Worm (Caenorhabditis elegans) whole organism, L3 larva: ENCODE results near the gene hmgr-1.

Experiments
- R02D3.7 ChIP-seq: fragments of 150-350 bp; optimal IDR thresholded peaks from 2 replicates; lab custom pipeline; 2014; ENCODE audit warnings: missing biosample characterization, missing genetic modification characterization
- ZK546.5 ChIP-seq: sonication (generic microtip); optimal IDR thresholded peaks from 2 replicates; lab custom pipeline; 2017; ENCODE audit warnings: missing biosample characterization, missing genetic modification characterization
- ceh-82 ChIP-seq: fragments of 150-350 bp; optimal IDR thresholded peaks from 2 replicates; lab custom pipeline; 2014; ENCODE audit warnings: missing biosample characterization, missing genetic modification characterization
- ceh-9 ChIP-seq: sonication (generic microtip); optimal IDR thresholded peaks from 2 replicates; lab custom pipeline; 2018; ENCODE audit warnings: missing biosample characterization, missing genetic modification characterization
- daf-12 ChIP-seq: fragments of 150-350 bp; optimal IDR thresholded peaks from 2 replicates; lab custom pipeline; 2014; ENCODE audit warnings: missing biosample characterization, missing genetic modification reagents, missing genetic modification characterization
- egl-27 ChIP-seq: sonication (generic microtip); optimal IDR thresholded peaks from 4 replicates; lab custom pipeline; 2017; ENCODE audit warnings: missing biosample characterization, missing genetic modification reagents, missing genetic modification characterization
- egl-5 ChIP-seq: fragments of 150-350 bp; optimal IDR thresholded peaks from 2 replicates; lab custom pipeline; 2017; ENCODE audit warnings: missing biosample characterization, missing genetic modification reagents, missing genetic modification characterization, inconsistent platforms
- elt-1 ChIP-seq: fragments of 150-350 bp; optimal IDR thresholded peaks from 2 replicates; lab custom pipeline; 2014; ENCODE audit warnings: missing biosample characterization, missing genetic modification characterization
- elt-2 ChIP-seq: sonication (generic microtip); optimal IDR thresholded peaks from 2 replicates; lab custom pipeline; 2016; ENCODE audit warnings: missing genetic modification reagents, mild to moderate bottlenecking, missing genetic modification characterization, missing compliant biosample characterization
- elt-3 ChIP-seq, 3 experiments: fragments of 150-350 bp in 1 of 3; sonication (generic microtip) in 2 of 3; optimal IDR thresholded peaks; 2 replicates in 2 of 3; 4 replicates in 1 of 3; lab custom pipeline; 2014 to 2017; ENCODE audit warnings: missing biosample characterization in 3 of 3, missing genetic modification characterization in 3 of 3
- fkh-2 ChIP-seq: fragments of 150-350 bp; optimal IDR thresholded peaks from 2 replicates; lab custom pipeline; 2014; ENCODE audit warnings: missing biosample characterization, missing genetic modification reagents, missing genetic modification characterization
- hmg-11 ChIP-seq: sonication (generic microtip); optimal IDR thresholded peaks from 2 replicates; lab custom pipeline; 2016; ENCODE audit warnings: missing genetic modification characterization, missing compliant biosample characterization
- lsy-12 ChIP-seq: sonication (generic microtip); optimal IDR thresholded peaks from 2 replicates; lab custom pipeline; 2016; ENCODE audit warnings: mild to moderate bottlenecking, missing genetic modification characterization, missing compliant biosample characterization
- nhr-11 ChIP-seq: fragments of 150-350 bp; optimal IDR thresholded peaks from 2 replicates; lab custom pipeline; 2014; ENCODE audit warnings: missing biosample characterization, missing genetic modification characterization
- nhr-12 ChIP-seq: fragments of 150-350 bp; optimal IDR thresholded peaks from 2 replicates; lab custom pipeline; 2014; ENCODE audit warnings: missing biosample characterization, missing genetic modification characterization
- nhr-237 ChIP-seq: fragments of 150-350 bp; optimal IDR thresholded peaks from 2 replicates; lab custom pipeline; 2014; ENCODE audit warnings: missing biosample characterization, missing genetic modification characterization
- nhr-25 ChIP-seq: sonication (generic microtip); optimal IDR thresholded peaks from 2 replicates; lab custom pipeline; 2017; ENCODE audit warnings: missing biosample characterization, missing genetic modification characterization
- nhr-28 ChIP-seq: fragments of 150-350 bp; optimal IDR thresholded peaks from 2 replicates; lab custom pipeline; 2014; ENCODE audit warnings: missing biosample characterization, missing genetic modification characterization
- nhr-43 ChIP-seq: sonication (generic microtip); optimal IDR thresholded peaks from 2 replicates; lab custom pipeline; 2016; ENCODE audit warnings: mild to moderate bottlenecking, missing genetic modification characterization, missing compliant biosample characterization; ENCODE audit not compliant: poor library complexity, severe bottlenecking
- nhr-76 ChIP-seq: fragments of 150-350 bp; sonication (generic microtip); optimal IDR thresholded peaks from 5 replicates; lab custom pipeline; 2014; ENCODE audit warnings: missing biosample characterization, missing genetic modification characterization
- nhr-77 ChIP-seq: fragments of 150-350 bp; optimal IDR thresholded peaks from 2 replicates; lab custom pipeline; 2014; ENCODE audit warnings: missing biosample characterization, missing genetic modification characterization
- pha-4 ChIP-seq: fragments of 150-350 bp; optimal IDR thresholded peaks from 2 replicates; lab custom pipeline; 2014; ENCODE audit warnings: missing biosample characterization, missing genetic modification reagents, missing genetic modification characterization
- pqm-1 ChIP-seq: fragments of 150-350 bp; optimal IDR thresholded peaks from 2 replicates; lab custom pipeline; 2017; ENCODE audit warnings: missing biosample characterization, missing genetic modification characterization, inconsistent platforms
- sea-2 ChIP-seq: fragments of 150-350 bp; sonication (generic microtip); optimal IDR thresholded peaks from 4 replicates; lab custom pipeline; 2014; ENCODE audit warnings: missing biosample characterization, missing genetic modification reagents, missing genetic modification characterization
- skn-1 ChIP-seq: fragments of 150-350 bp; optimal IDR thresholded peaks from 2 replicates; lab custom pipeline; 2014; ENCODE audit warnings: missing biosample characterization, missing genetic modification characterization
- unc-39 ChIP-seq: sonication (generic microtip); optimal IDR thresholded peaks from 4 replicates; lab custom pipeline; 2017; ENCODE audit warnings: missing biosample characterization, missing genetic modification characterization
- unc-62 ChIP-seq: fragments of 150-350 bp; sonication (generic microtip); optimal IDR thresholded peaks from 4 replicates; lab custom pipeline; 2014; ENCODE audit warnings: missing biosample characterization, missing genetic modification reagents, missing genetic modification characterization
- ztf-11 ChIP-seq: fragments of 150-350 bp; optimal IDR thresholded peaks from 2 replicates; lab custom pipeline; 2014; ENCODE audit warnings: missing biosample characterization, missing genetic modification characterization

The hmgr-1 gene

DNA sequence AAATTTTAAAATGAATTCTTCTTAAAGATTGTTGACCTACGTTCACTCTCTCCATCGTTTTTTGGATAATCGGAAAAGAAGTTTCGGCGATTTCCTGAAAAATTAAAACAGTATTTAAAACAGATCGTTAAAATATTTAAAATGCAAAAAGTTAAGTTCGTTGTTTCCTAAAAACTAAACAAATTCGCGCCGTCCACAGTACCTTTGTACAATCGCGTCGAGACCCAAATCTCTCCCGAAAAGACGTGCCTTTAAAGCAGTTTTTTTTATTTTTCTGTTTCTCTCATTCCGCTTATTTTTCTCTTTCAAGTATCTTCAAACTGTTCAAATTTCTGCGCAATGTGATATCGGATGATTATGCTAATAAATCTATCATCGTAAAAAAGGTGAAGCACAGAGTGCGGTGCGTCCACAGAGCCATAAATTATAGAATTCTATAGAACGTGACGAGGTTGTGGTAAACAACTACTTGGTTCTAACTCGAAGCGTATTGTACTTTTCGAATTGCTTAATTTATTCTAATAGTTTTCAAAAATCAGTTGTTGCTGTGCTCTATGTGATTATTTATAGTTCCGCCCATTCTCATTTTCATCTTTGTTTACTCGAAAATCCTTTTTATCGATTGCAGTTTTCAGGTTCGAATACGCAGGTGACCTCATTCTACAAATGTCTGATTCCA lies 48.5 kb upstream of the hmgr-1 start, which contains the start of the genes F56C9.6 and F56C9.3:
Gene F56C9.6 (minus strand): TSS at position 112 of the 679 bp plus-strand sequence.
Gene F56C9.3 (plus strand): TSS at position 629 of the 679 bp plus-strand sequence.
- TF ChIP-seq nhr-237 (no peak), elt-3 (tag; optimal IDR thresholded peaks at IDR 0.05; lab: Kevin White, UChicago) (no peak), skn-1 (tag; lab: Kevin White, UChicago) (no peak), nhr-43 (no peak), ceh-82 (tag; lab: Kevin White, UChicago) (no peak), R02D3.7 (tag; lab: Kevin White, UChicago) (no peak), nhr-25 (no peak), nhr-12 (tag; lab: Kevin White, UChicago) (no peak), pha-4 (tag; lab: Kevin White, UChicago) (no peak), sea-2 (GFP tag; lab: Kevin White, UChicago) (no peak), nhr-77 (tag; lab: Kevin White, UChicago) (no peak), egl-27 (no peak), hmg-11 (tag; lab: Kevin White, UChicago) (no peak)

DNA sequence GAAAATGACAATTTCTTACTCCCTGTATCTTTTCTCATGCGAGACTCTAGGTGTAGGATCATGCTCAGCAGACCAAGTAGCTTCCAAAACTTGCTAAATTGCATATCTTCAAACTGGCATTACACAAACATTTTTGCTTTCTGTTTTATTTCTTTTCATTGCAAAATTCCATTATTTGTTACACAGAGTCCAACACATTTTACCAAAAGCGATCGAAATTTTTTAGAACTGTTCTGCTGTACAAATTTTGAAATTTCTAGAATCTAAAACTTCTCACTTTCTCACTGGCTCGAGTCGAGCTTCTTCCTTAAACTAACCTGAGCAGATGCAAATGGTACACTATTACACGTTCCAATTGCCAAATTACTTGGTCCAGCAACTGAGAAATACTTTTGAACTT lies 44.8 kb upstream of the hmgr-1 start:
- no peak for TF ChIP-seq pqm-1
- no peak for TF ChIP-seq unc-39 (tag; lab: Kevin White, UChicago)
- TF ChIP-seq fkh-2 (tag; lab: Kevin White, UChicago) = no peak
- TF ChIP-seq egl-5 (tag; lab: Kevin White, UChicago) = no peak
- no peak for TF ChIP-seq nhr-25
- TF ChIP-seq elt-1 (tag; lab: Kevin White, UChicago) = no peak
- no peak for TF ChIP-seq hmg-11 (tag; lab: Kevin White, UChicago)
- TF ChIP-seq lsy-12 = no peak
- no peak for TF ChIP-seq ceh-9 (tag; lab: Kevin White, UChicago)
- TF ChIP-seq nhr-43 = no peak
- TF ChIP-seq nhr-76 (tag; lab: Kevin White, UChicago) = no peak
- no peak for TF ChIP-seq elt-2 (tag; lab: Kevin White, UChicago)
- no peak for TF ChIP-seq ZK546.5 (tag; lab: Kevin White, UChicago)
- TF ChIP-seq nhr-11 (tag; lab: Kevin White, UChicago) = no peak
- TF ChIP-seq unc-62 (GFP tag; lab: Kevin White, UChicago) = no peak
- TF ChIP-seq, all 47 proteins: peak for 0

DNA sequence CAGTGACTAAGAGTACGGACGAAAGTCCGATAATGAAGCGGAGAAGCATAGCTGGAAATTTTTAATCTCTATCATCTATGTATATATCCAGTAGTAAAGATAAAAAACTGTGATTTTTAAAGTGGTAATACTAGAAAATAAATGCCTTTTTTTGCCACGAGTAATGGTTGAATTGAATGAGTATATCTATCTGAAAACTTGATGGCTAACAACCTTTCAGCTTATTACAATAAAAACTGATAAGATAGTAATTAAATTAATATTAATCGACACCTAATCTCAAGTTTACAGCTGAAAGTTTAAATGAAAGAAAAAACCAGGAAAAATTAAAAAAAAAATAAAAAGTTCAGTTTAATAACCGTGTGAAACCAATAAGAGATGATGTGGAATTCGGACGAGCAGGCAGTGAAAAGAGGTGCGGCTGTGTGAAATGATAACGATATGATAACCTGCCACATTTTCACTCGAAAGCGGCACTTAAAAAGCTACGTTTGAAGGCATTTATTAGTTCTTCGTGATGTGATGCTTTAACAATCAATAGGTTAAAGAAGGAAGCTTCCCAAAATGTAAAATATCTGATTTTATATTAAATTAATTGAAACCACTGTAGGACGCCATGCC lies 44.3 kb upstream of the hmgr-1 start, which contains the start of gene nspg-6:
Gene nspg-6 (minus strand): TSS at position 51 of the 621 bp plus-strand sequence.
- TF ChIP-seq nhr-11 (tag; lab: Kevin White, UChicago) (no peak), ztf-11 (tag; lab: Kevin White, UChicago) (no peak), ZK546.5 (tag; lab: Kevin White, UChicago) (no peak), nhr-25 (no peak), pqm-1 (peak; percentile 48), fkh-2 (tag; lab: Kevin White, UChicago) (no peak), ceh-9 (tag; lab: Kevin White, UChicago) (no peak), unc-62 (GFP tag; lab: Kevin White, UChicago) (no peak), daf-12 (tag; lab: Kevin White, UChicago) (no peak), nhr-28 (no peak), nhr-12 (tag; lab: Kevin White, UChicago) (no peak), pha-4 (tag; lab: Kevin White, UChicago) (no peak), elt-2 (tag; lab: Kevin White, UChicago) (peak; percentile 81), skn-1 (tag; lab: Kevin White, UChicago) (no peak)

DNA sequence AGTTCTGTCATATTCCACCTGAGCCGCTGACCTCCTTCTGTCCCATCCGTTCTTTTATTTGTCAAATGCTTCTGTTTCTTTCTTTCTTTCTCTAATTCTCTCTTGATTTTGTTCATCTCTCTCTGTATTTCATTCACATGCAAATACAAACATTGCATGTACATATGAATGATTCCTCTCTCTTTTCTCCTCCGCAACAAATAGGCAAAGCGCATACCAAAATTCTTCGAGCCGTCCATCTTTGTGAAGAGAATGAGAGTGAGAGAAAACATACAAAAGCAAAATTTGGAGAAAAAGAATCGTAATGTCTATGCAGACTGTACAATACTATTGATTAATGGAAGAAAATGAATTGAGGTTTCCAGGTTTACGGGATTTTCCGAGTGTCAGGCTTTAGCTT lies 41.9 kb upstream of the hmgr-1 start:
- TF ChIP-seq elt-2 (tag; lab: Kevin White, UChicago) (peak; percentile 32), ceh-9 (tag; lab: Kevin White, UChicago) (no peak), pha-4 (tag; lab: Kevin White, UChicago) (peak; percentile 74)
- TF ChIP-seq, all 47 proteins: peak for 2

DNA sequence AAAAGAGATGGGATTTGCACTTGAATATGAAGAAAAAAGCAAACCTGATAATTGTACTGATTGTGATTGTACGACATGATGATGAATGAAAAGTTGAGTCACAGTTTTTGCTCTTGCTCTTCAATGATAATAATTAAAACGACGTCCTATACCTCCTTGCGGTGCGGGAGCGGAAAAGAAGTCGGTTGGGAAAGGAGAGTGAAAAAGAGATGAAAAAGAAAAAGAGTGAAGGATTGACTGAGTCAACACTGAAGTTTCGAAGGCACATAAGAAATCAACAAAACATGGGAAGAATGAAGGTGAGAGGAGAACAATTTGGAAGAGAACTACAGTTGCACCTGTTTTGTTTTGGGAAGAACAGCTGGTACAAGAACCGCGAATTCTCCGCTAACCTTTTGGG lies 39.9 kb upstream of the hmgr-1 start, which contains the start of gene F56C9.8:
Gene F56C9.8 (minus strand): TSS at position 120 of the 400 bp plus-strand sequence.
- TF ChIP-seq pha-4 (tag; lab: Kevin White, UChicago) (peak; percentile 77), pqm-1 (peak; percentile 69), elt-2 (tag; lab: Kevin White, UChicago) (peak; percentile 18), ZK546.5 (tag; lab: Kevin White, UChicago) (no peak), nhr-76 (tag; lab: Kevin White, UChicago) (no peak), unc-39 (tag; lab: Kevin White, UChicago) (no peak)
